Fruit fly (Drosophila melanogaster) whole organism, embryonic: Measurements from ENCODE around the gene CG18135.

Source experiments
- Asciz ChIP-seq: fragments of 200-800 bp; sonication (Bioruptor generic); optimal IDR thresholded peaks from 2 replicates; lab custom pipeline; 2017; ENCODE audit warnings: missing biosample characterization, mild to moderate bottlenecking, missing genetic modification characterization, missing genetic modification reagents
- B-H1 ChIP-seq: fragments of 200-800 bp; sonication (Bioruptor generic); IDR thresholded peaks from 3 replicates; pipeline ENCODE4 v1.3.6; 2022; ENCODE audit warnings: missing biosample characterization, missing genetic modification characterization
- CG10321 ChIP-seq: fragments of 200-800 bp; sonication (Bioruptor generic); IDR thresholded peaks from 2 replicates; pipeline ENCODE4 v1.3.6; 2022; ENCODE audit warnings: missing biosample characterization, missing genetic modification characterization
- CG11247 ChIP-seq: fragments of 200-800 bp; sonication (Bioruptor generic); IDR thresholded peaks from 2 replicates; pipeline ENCODE4 v1.3.6; 2022; ENCODE audit warnings: missing biosample characterization, missing genetic modification characterization
- CG12391 ChIP-seq: fragments of 200-800 bp; sonication (Bioruptor generic); optimal IDR thresholded peaks from 3 replicates; lab custom pipeline; 2018; ENCODE audit warnings: missing biosample characterization, mild to moderate bottlenecking, missing genetic modification characterization, moderate library complexity
- CG14014 ChIP-seq: fragments of 200-800 bp; sonication (Bioruptor generic); IDR thresholded peaks from 2 replicates; pipeline ENCODE4 v1.3.6; 2022; ENCODE audit warnings: missing biosample characterization, missing genetic modification characterization
- CG15269 ChIP-seq: fragments of 200-800 bp; sonication (Bioruptor generic); optimal IDR thresholded peaks from 2 replicates; lab custom pipeline; 2018; ENCODE audit warnings: missing biosample characterization, mild to moderate bottlenecking, missing genetic modification characterization, moderate library complexity
- CG15601 ChIP-seq: fragments of 200-800 bp; sonication (Bioruptor generic); optimal IDR thresholded peaks from 3 replicates; lab custom pipeline; 2019; ENCODE audit warnings: missing biosample characterization, mild to moderate bottlenecking, missing genetic modification characterization, moderate library complexity
- CG17912 ChIP-seq: fragments of 200-800 bp; sonication (Bioruptor generic); optimal IDR thresholded peaks from 2 replicates; lab custom pipeline; 2018; ENCODE audit warnings: missing biosample characterization, mild to moderate bottlenecking, missing genetic modification characterization
- CG2202 ChIP-seq: fragments of 200-800 bp; sonication (Bioruptor generic); optimal IDR thresholded peaks from 2 replicates; lab custom pipeline; 2018; ENCODE audit warnings: missing biosample characterization, mild to moderate bottlenecking, missing genetic modification characterization
- CG2678 ChIP-seq: fragments of 200-800 bp; sonication (Bioruptor generic); optimal IDR thresholded peaks from 3 replicates; lab custom pipeline; 2019; ENCODE audit warnings: missing biosample characterization, mild to moderate bottlenecking, missing genetic modification characterization, moderate library complexity
- CG3065 ChIP-seq: fragments of 200-800 bp; sonication (Bioruptor generic); optimal IDR thresholded peaks from 2 replicates; lab custom pipeline; 2016; ENCODE audit warnings: missing biosample characterization, missing genetic modification characterization
- CrebB ChIP-seq: fragments of 200-800 bp; sonication (Bioruptor generic); optimal IDR thresholded peaks from 3 replicates; lab custom pipeline; 2018; ENCODE audit warnings: missing biosample characterization, mild to moderate bottlenecking, missing genetic modification characterization
- D19A ChIP-seq: fragments of 200-800 bp; optimal IDR thresholded peaks from 3 replicates; lab custom pipeline; 2019; ENCODE audit warnings: missing biosample characterization, mild to moderate bottlenecking, missing genetic modification characterization, moderate library complexity
- Dip2 ChIP-seq: fragments of 200-800 bp; sonication (Bioruptor generic); IDR thresholded peaks from 2 replicates; pipeline ENCODE4 v1.3.6; 2022; ENCODE audit warnings: missing biosample characterization, missing genetic modification characterization
- H15 ChIP-seq: fragments of 200-800 bp; sonication (Bioruptor generic); IDR thresholded peaks from 3 replicates; pipeline ENCODE4 v1.3.6; 2022; ENCODE audit warnings: missing biosample characterization, missing genetic modification characterization
- Hey ChIP-seq: fragments of 200-800 bp; sonication (Bioruptor generic); optimal IDR thresholded peaks from 3 replicates; lab custom pipeline; 2018; ENCODE audit warnings: missing biosample characterization, mild to moderate bottlenecking, missing genetic modification characterization
- Hr78 ChIP-seq, 2 experiments: fragments of 200-800 bp in 1 of 2; fragments of >200 bp in 1 of 2; sonication (Bioruptor generic) in 1 of 2; optimal IDR thresholded peaks; 2 replicates each; lab custom pipeline; 2017 to 2019; ENCODE audit warnings: missing biosample characterization in 2 of 2, missing genetic modification characterization in 2 of 2, mild to moderate bottlenecking in 1 of 2, moderate library complexity in 1 of 2
- MBD-R2 ChIP-seq: fragments of 200-800 bp; sonication (Bioruptor generic); IDR thresholded peaks from 2 replicates; pipeline ENCODE4 v1.3.6; 2022; ENCODE audit warnings: missing biosample characterization, missing genetic modification characterization
- Mrtf ChIP-seq: fragments of 200-800 bp; sonication (Bioruptor generic); IDR thresholded peaks from 3 replicates; pipeline ENCODE4 v1.3.6; 2022; ENCODE audit warnings: missing biosample characterization, missing genetic modification characterization
- PHDP ChIP-seq: fragments of 200-800 bp; sonication (Bioruptor generic); optimal IDR thresholded peaks from 3 replicates; lab custom pipeline; 2018; ENCODE audit warnings: missing biosample characterization, mild to moderate bottlenecking, missing genetic modification characterization, moderate library complexity
- Vsx1 ChIP-seq: fragments of 200-800 bp; sonication (Bioruptor generic); optimal IDR thresholded peaks from 2 replicates; lab custom pipeline; 2017; ENCODE audit warnings: missing biosample characterization, mild to moderate bottlenecking, missing genetic modification characterization, missing genetic modification reagents
- abd-A ChIP-seq: fragments of 200-800 bp; sonication (Bioruptor generic); optimal IDR thresholded peaks from 3 replicates; lab custom pipeline; 2019; ENCODE audit warnings: missing biosample characterization, mild to moderate bottlenecking, missing genetic modification characterization, moderate library complexity
- bigmax ChIP-seq: fragments of 200-800 bp; sonication (Bioruptor generic); optimal IDR thresholded peaks from 2 replicates; lab custom pipeline; 2018; ENCODE audit warnings: missing biosample characterization, mild to moderate bottlenecking, missing genetic modification characterization
- bsh ChIP-seq, 2 experiments: fragments of 200-800 bp; sonication (Bioruptor generic); optimal IDR thresholded peaks; 2 replicates each; lab custom pipeline; 2017 to 2018; ENCODE audit warnings: mild to moderate bottlenecking in 2 of 2, missing biosample characterization in 2 of 2, missing genetic modification characterization in 2 of 2, moderate library complexity in 1 of 2
- chinmo ChIP-seq: fragments of 200-800 bp; sonication (Bioruptor generic); IDR thresholded peaks from 4 replicates; pipeline ENCODE4 v1.3.6; 2022; ENCODE audit warnings: missing biosample characterization, missing genetic modification characterization; ENCODE audit not compliant: partially characterized antibody
- ci ChIP-seq: fragments of 200-800 bp; sonication (Bioruptor generic); IDR thresholded peaks from 3 replicates; pipeline ENCODE4 v1.3.6; 2022; ENCODE audit warnings: missing biosample characterization, missing genetic modification characterization
- corto ChIP-seq: fragments of 200-800 bp; sonication (Bioruptor generic); optimal IDR thresholded peaks from 2 replicates; lab custom pipeline; 2016; ENCODE audit warnings: missing biosample characterization, mild to moderate bottlenecking, missing genetic modification characterization, moderate library complexity
- cwo ChIP-seq: fragments of 200-800 bp; sonication (Bioruptor generic); optimal IDR thresholded peaks from 3 replicates; lab custom pipeline; 2017; ENCODE audit warnings: missing biosample characterization, missing genetic modification characterization, mild to moderate bottlenecking, moderate library complexity, missing genetic modification reagents
- da ChIP-seq: fragments of 200-800 bp; sonication (Bioruptor generic); optimal IDR thresholded peaks from 2 replicates; lab custom pipeline; 2016; ENCODE audit warnings: missing biosample characterization, missing genetic modification characterization
- dm ChIP-seq: fragments of 200-800 bp; sonication (Bioruptor generic); optimal IDR thresholded peaks from 3 replicates; lab custom pipeline; 2016; ENCODE audit warnings: missing biosample characterization, missing genetic modification characterization
- emc ChIP-seq: fragments of 200-800 bp; sonication (Bioruptor generic); optimal IDR thresholded peaks from 2 replicates; lab custom pipeline; 2016; ENCODE audit warnings: missing biosample characterization, missing genetic modification characterization
- ewg ChIP-seq: fragments of 200-800 bp; sonication (Bioruptor generic); optimal IDR thresholded peaks from 3 replicates; lab custom pipeline; 2017; ENCODE audit warnings: mild to moderate bottlenecking, missing biosample characterization, missing genetic modification reagents, missing genetic modification characterization
- grn ChIP-seq: fragments of 200-800 bp; sonication (Bioruptor generic); optimal IDR thresholded peaks from 3 replicates; lab custom pipeline; 2017; ENCODE audit warnings: missing biosample characterization, missing genetic modification characterization
- gro ChIP-seq: fragments of 200-800 bp; sonication (Bioruptor generic); optimal IDR thresholded peaks from 2 replicates; lab custom pipeline; 2016; ENCODE audit warnings: missing biosample characterization, missing genetic modification characterization
- nerfin-1 ChIP-seq: fragments of 200-800 bp; sonication (Bioruptor generic); optimal IDR thresholded peaks from 3 replicates; lab custom pipeline; 2019; ENCODE audit warnings: missing biosample characterization, mild to moderate bottlenecking, missing genetic modification characterization, moderate library complexity
- otp ChIP-seq: fragments of 200-800 bp; sonication (Bioruptor generic); IDR thresholded peaks from 3 replicates; pipeline ENCODE4, ENCODE4 v1.3.6; 2022; ENCODE audit warnings: missing biosample characterization, missing genetic modification characterization
- sc ChIP-seq, 3 experiments: fragments of >200 bp in 2 of 3; fragments of 200-800 bp in 1 of 3; sonication (Bioruptor generic) in 1 of 3; optimal IDR thresholded peaks; 2 replicates in 2 of 3; 3 replicates in 1 of 3; lab custom pipeline; 2017; ENCODE audit warnings: mild to moderate bottlenecking in 1 of 3, missing biosample characterization in 1 of 3, missing genetic modification characterization in 1 of 3, missing genetic modification reagents in 1 of 3
- scrt ChIP-seq: fragments of 200-800 bp; sonication (Bioruptor generic); optimal IDR thresholded peaks from 2 replicates; lab custom pipeline; 2018; ENCODE audit warnings: missing biosample characterization, mild to moderate bottlenecking, missing genetic modification characterization, moderate library complexity
- stc ChIP-seq: fragments of 200-800 bp; sonication (Bioruptor generic); IDR thresholded peaks from 2 replicates; pipeline ENCODE4 v1.3.6; 2022; ENCODE audit warnings: missing biosample characterization, missing genetic modification characterization
- tio ChIP-seq: fragments of 200-800 bp; sonication (Bioruptor generic); optimal IDR thresholded peaks from 2 replicates; lab custom pipeline; 2017; ENCODE audit warnings: missing biosample characterization, missing genetic modification characterization, inconsistent platforms
- tna ChIP-seq: fragments of 200-800 bp; sonication (Bioruptor generic); IDR thresholded peaks from 2 replicates; pipeline ENCODE4 v1.3.6; 2022; ENCODE audit warnings: missing biosample characterization, missing genetic modification characterization; ENCODE audit not compliant: partially characterized antibody
- tup ChIP-seq: fragments of 200-800 bp; sonication (Bioruptor generic); optimal IDR thresholded peaks from 2 replicates; lab custom pipeline; 2016; ENCODE audit warnings: missing biosample characterization, mild to moderate bottlenecking, missing genetic modification characterization, moderate library complexity
- twi ChIP-seq: fragments of 200-800 bp; optimal IDR thresholded peaks from 2 replicates; lab custom pipeline; 2019; ENCODE audit warnings: missing biosample characterization, mild to moderate bottlenecking, missing genetic modification characterization, moderate library complexity
- unpg ChIP-seq: fragments of 200-800 bp; sonication (Bioruptor generic); optimal IDR thresholded peaks from 3 replicates; lab custom pipeline; 2018; ENCODE audit warnings: missing biosample characterization, mild to moderate bottlenecking, missing genetic modification characterization, moderate library complexity
- vvl ChIP-seq: fragments of 200-800 bp; sonication (Bioruptor generic); IDR thresholded peaks from 2 replicates; pipeline ENCODE4 v1.3.6; 2022; ENCODE audit warnings: missing biosample characterization, missing genetic modification characterization
- z ChIP-seq: fragments of 200-800 bp; sonication (Bioruptor generic); IDR thresholded peaks from 3 replicates; pipeline ENCODE4 v1.3.6; 2022; ENCODE audit warnings: missing biosample characterization, missing genetic modification characterization

Gene CG18135

DNA sequence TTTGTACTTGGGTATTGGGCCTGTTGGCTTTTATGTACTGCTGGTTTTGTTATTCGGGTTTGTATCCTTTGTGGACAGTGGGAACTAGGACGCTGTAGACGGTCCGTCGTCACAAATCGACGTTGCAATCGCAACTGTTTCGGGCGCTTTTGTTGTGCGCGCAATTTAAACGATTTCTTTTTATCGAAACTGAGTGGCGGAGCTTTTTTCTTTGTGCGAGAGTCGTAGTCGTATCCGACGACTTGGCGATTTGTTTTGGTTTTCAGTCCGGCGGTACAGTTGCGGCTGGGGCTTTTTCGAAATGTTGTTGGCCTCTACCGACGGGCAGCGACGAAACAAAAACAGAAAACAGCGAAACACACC is 2.4 kb downstream of the CG18135 start (continued):
- 0 out of 3 replicates have a peak, but pooled peaks have one; percentile 4 for TF ChIP-seq otp (GFP tag; lab: Robert Waterston, UW)
- TF ChIP-seq H15 (GFP tag; lab: Robert Waterston, UW) = no peak
- TF ChIP-seq unpg (GFP tag; lab: Kevin White, UChicago) = no peak
- TF ChIP-seq CG11247 (GFP tag; lab: Robert Waterston, UW) = no peak
- no peak for TF ChIP-seq da (GFP tag; lab: Kevin White, UChicago)
- peak; percentile 15; the same call in 1 of the 3 replicates for TF ChIP-seq ci (GFP tag; lab: Robert Waterston, UW)
- TF ChIP-seq Dip2 (GFP tag; lab: Robert Waterston, UW) = no peak
- no peak for TF ChIP-seq CrebB
- TF ChIP-seq stc (GFP tag; lab: Robert Waterston, UW) = no peak
- peak; percentile 93; the same call in 3 of the 4 replicates for TF ChIP-seq chinmo (GFP tag; lab: Robert Waterston, UW)
- TF ChIP-seq Mrtf (GFP tag; lab: Robert Waterston, UW) = no peak
- TF ChIP-seq sc (optimal IDR thresholded peaks at IDR 0.05; lab: Kevin White, UChicago) = no peak
- no peak for TF ChIP-seq sc (GFP tag; optimal IDR thresholded peaks at IDR 0.05; lab: Kevin White, UChicago)
- TF ChIP-seq CG2202 = no peak
- TF ChIP-seq z = 0 out of 3 replicates have a peak, but pooled peaks have one; percentile 25
- no peak for TF ChIP-seq bsh (GFP tag; optimal IDR thresholded peaks at IDR 0.05; lab: Kevin White, UChicago)
- TF ChIP-seq tna (GFP tag; lab: Robert Waterston, UW) = no peak
- no peak for TF ChIP-seq nerfin-1 (tag; lab: Kevin White, UChicago)
- peak; percentile 24 for TF ChIP-seq scrt (GFP tag; lab: Kevin White, UChicago)

DNA sequence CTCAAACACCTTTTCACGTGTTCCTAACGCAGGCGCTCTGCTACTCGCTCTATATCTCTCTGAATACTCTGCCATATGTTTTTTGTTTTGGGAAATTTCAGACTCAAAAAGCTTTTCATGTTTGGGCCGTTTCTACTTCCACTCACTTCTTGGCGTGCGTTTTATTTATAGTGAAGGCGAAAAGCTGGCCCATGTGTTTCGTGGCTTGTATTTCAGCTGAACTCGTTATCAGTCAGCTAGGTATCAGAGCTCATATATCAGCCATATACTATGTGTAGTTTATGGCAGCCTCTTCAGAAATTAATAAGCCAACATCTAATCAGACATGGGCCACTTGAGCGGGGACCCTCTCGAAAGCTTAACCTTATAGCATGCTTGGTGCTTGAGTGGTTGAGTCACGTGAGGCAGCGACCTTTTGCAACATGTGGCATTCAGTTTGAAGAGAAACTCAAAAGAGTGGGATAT is 3.5 kb downstream of the CG18135 start:
- peak; percentile 34; the same call in 1 of the 3 replicates for TF ChIP-seq ci (GFP tag; lab: Robert Waterston, UW)
- TF ChIP-seq corto (GFP tag; lab: Kevin White, UChicago) = no peak
- TF ChIP-seq Vsx1 = peak; percentile 83
- TF ChIP-seq cwo (GFP tag; lab: Kevin White, UChicago) = peak; percentile 96
- 0 out of 2 replicates have a peak, but pooled peaks have one; percentile 12 for TF ChIP-seq MBD-R2 (GFP tag; lab: Robert Waterston, UW)
- TF ChIP-seq Asciz (GFP tag; lab: Kevin White, UChicago) = peak; percentile 26
- TF ChIP-seq PHDP (tag; lab: Kevin White, UChicago) = peak; percentile 29
- no peak for TF ChIP-seq ewg (GFP tag; lab: Kevin White, UChicago)
- no peak for TF ChIP-seq tup
- peak; percentile 34 for TF ChIP-seq twi (tag; lab: Kevin White, UChicago)
- TF ChIP-seq abd-A (tag; lab: Kevin White, UChicago) = peak; percentile 68
- TF ChIP-seq D19A = peak; percentile 47
- TF ChIP-seq CG3065 = no peak
- TF ChIP-seq z = peak; percentile 90
- peak; percentile 23 for TF ChIP-seq CG2678 (tag; lab: Kevin White, UChicago)
- 0 out of 2 replicates have a peak, but pooled peaks have one; percentile 30 for TF ChIP-seq vvl (GFP tag; lab: Robert Waterston, UW)
- no peak for TF ChIP-seq B-H1 (GFP tag; lab: Robert Waterston, UW)
- TF ChIP-seq CG17912 (GFP tag; lab: Kevin White, UChicago) = peak; percentile 1
- TF ChIP-seq bigmax (GFP tag; lab: Kevin White, UChicago) = peak; percentile 20
- peak; percentile 79; the same call in 1 of the 4 replicates for TF ChIP-seq chinmo (GFP tag; lab: Robert Waterston, UW)
- TF ChIP-seq CG10321 (GFP tag; lab: Robert Waterston, UW) = 0 out of 2 replicates have a peak, but pooled peaks have one; percentile 5
- TF ChIP-seq grn (GFP tag; lab: Kevin White, UChicago) = peak; percentile 89
- peak; percentile 6 for TF ChIP-seq dm
- TF ChIP-seq CG15601 (tag; lab: Kevin White, UChicago) = peak; percentile 4
- TF ChIP-seq CG15269 = peak; percentile 24
- TF ChIP-seq Hr78 (GFP tag; optimal IDR thresholded peaks at IDR 0.05; lab: Kevin White, UChicago) = peak in 1 of 2 experiments; percentile 82
- peak; percentile 47 for TF ChIP-seq Hey (tag; lab: Kevin White, UChicago)
- TF ChIP-seq gro (GFP tag; lab: Kevin White, UChicago) = no peak
- TF ChIP-seq emc = no peak
- no peak for TF ChIP-seq tio (GFP tag; lab: Kevin White, UChicago)
- TF ChIP-seq CG12391 = no peak
- peak; percentile 28; the same call in 1 of the 2 replicates for TF ChIP-seq CG14014 (GFP tag; lab: Robert Waterston, UW)
